1 fruit fly cellular context compared by ENCODE assay signal in the genomic region with DNA sequence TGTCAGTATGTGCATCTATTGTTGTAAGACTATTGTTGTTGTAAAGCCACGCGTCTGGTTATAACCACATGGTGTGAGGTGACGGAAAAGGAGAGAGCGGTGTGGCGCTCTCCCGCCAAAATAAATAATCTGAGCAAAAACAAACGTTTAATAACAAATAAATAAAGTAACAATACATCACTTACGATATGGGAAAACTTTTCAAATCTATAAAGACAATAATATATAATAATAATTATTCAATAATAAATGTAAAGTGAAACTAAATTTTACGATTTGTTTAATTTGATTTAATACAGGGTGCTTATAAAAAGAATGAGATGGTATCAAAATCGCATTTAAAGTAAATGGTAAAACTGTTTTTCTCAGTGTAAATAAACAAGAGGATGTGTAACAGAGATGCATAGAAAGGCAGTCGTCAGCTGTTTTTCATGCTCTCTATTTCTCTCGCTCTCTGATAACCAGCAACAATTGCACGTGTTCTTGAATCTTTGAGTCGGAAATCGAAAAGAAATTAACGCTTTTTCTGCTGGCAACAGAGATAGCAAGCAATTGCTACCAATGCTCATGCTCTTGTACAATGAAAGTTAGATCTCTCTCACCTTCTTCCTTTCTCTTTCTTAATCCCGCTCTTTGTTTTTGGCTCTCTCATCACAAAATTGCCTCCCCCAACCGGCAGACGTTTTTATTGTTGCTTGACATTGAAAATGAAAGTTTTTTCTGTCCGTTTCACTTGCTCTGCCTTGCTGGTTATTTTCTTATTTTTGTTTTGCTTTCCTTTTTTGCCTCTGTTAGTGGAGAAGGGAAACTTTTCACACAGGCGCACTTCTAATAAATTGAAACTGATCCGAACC.
TF ChIP-seq lines count a peak whose summit lies in the region.

No protein-coding gene starts in this region.

TF ChIP-seq in whole organism, embryonic, 481 proteins besides CTCF, POLR2A, EP300 and RAD21 (continued from another document and continues in another):
- TF ChIP-seq Hr51 (GFP tag; optimal IDR thresholded peaks at IDR 0.05; lab: Kevin White, UChicago) (peak in 1 of 2 experiments; percentile 90), ATbp (GFP tag; optimal IDR thresholded peaks at IDR 0.05; lab: Kevin White, UChicago) (peak; percentile 95), CG9932 (GFP tag; IDR thresholded peaks at IDR 0.05; lab: Robert Waterston, UW) (peak; percentile 52; the same call in 1 of the 2 replicates), CG13296 (GFP tag; optimal IDR thresholded peaks at IDR 0.05; lab: Kevin White, UChicago) (peak; percentile 95), vfl (GFP tag; optimal IDR thresholded peaks at IDR 0.05; lab: Kevin White, UChicago) (no peak), HmgZ (tag; optimal IDR thresholded peaks at IDR 0.05; lab: Kevin White, UChicago) (peak; percentile 22), CG6175 (GFP tag; IDR thresholded peaks at IDR 0.05; lab: Robert Waterston, UW) (0 out of 3 replicates have a peak, but pooled peaks have one; percentile 13), CG16779 (GFP tag; IDR thresholded peaks at IDR 0.05; lab: Robert Waterston, UW) (no peak), HLH3B (GFP tag; IDR thresholded peaks at IDR 0.05; lab: Robert Waterston, UW) (peak; percentile 91), CG11398 (GFP tag; optimal IDR thresholded peaks at IDR 0.05; lab: Kevin White, UChicago) (no peak), Bteb2 (GFP tag; optimal IDR thresholded peaks at IDR 0.05; lab: Kevin White, UChicago) (no peak), CG34224 (GFP tag; IDR thresholded peaks at IDR 0.05; lab: Robert Waterston, UW; ENCODE audit: partially characterized antibody) (no peak), ERR (GFP tag; optimal IDR thresholded peaks at IDR 0.05; lab: Kevin White, UChicago) (no peak), onecut (GFP tag; IDR thresholded peaks at IDR 0.05; lab: Robert Waterston, UW) (peak; percentile 69; the same call in 1 of the 2 replicates), hth (optimal IDR thresholded peaks at IDR 0.05; lab: Kevin White, UChicago) (no peak), CG5245 (GFP tag; optimal IDR thresholded peaks at IDR 0.05; lab: Kevin White, UChicago) (peak; percentile 37), shn (GFP tag; optimal IDR thresholded peaks at IDR 0.05; lab: Kevin White, UChicago) (no peak), grau (tag; optimal IDR thresholded peaks at IDR 0.05; lab: Kevin White, UChicago) (peak; percentile 86), nau (GFP tag; optimal IDR thresholded peaks at IDR 0.05; lab: Kevin White, UChicago) (peak; percentile 80), sr (GFP tag; IDR thresholded peaks at IDR 0.05; lab: Robert Waterston, UW) (peak; percentile 56; the same call in 2 of the 3 replicates), dan (GFP tag; IDR thresholded peaks at IDR 0.05; lab: Robert Waterston, UW) (no peak), HLH4C (GFP tag; IDR thresholded peaks at IDR 0.05; lab: Robert Waterston, UW; ENCODE audit: partially characterized antibody) (no peak), en (GFP tag; optimal IDR thresholded peaks at IDR 0.05; lab: Kevin White, UChicago) (no peak), Aef1 (GFP tag; IDR thresholded peaks at IDR 0.05; lab: Robert Waterston, UW) (no peak; the same call in 1 of the 3 replicates), dati (GFP tag; IDR thresholded peaks at IDR 0.05; lab: Robert Waterston, UW) (no peak), wor (GFP tag; IDR thresholded peaks at IDR 0.05; lab: Robert Waterston, UW) (peak; percentile 50; the same call in 1 of the 2 replicates), CG30403 (GFP tag; optimal IDR thresholded peaks at IDR 0.05; lab: Kevin White, UChicago) (peak; percentile 85), CG18011 (GFP tag; optimal IDR thresholded peaks at IDR 0.05; lab: Kevin White, UChicago) (no peak), CG11695 (GFP tag; IDR thresholded peaks at IDR 0.05; lab: Robert Waterston, UW) (peak; percentile 93), CG9215 (GFP tag; IDR thresholded peaks at IDR 0.05; lab: Robert Waterston, UW) (no peak; the same call in 1 of the 2 replicates), CG8478 (optimal IDR thresholded peaks at IDR 0.05; lab: Kevin White, UChicago) (no peak), zen (tag; optimal IDR thresholded peaks at IDR 0.05; lab: Kevin White, UChicago) (peak; percentile 89), Dip2 (GFP tag; IDR thresholded peaks at IDR 0.05; lab: Robert Waterston, UW) (no peak), CG3065 (GFP tag; optimal IDR thresholded peaks at IDR 0.05; lab: Kevin White, UChicago) (peak; percentile 24), pfk (GFP tag; optimal IDR thresholded peaks at IDR 0.05; lab: Kevin White, UChicago) (peak; percentile 40), CG9876 (GFP tag; optimal IDR thresholded peaks at IDR 0.05; lab: Kevin White, UChicago) (no peak), Ptx1 (GFP tag; IDR thresholded peaks at IDR 0.05; lab: Robert Waterston, UW) (peak; percentile 92), slbo (GFP tag; IDR thresholded peaks at IDR 0.05; lab: Robert Waterston, UW) (peak; percentile 71), CG3995 (GFP tag; optimal IDR thresholded peaks at IDR 0.05; lab: Kevin White, UChicago) (no peak), CG33557 (GFP tag; optimal IDR thresholded peaks at IDR 0.05; lab: Kevin White, UChicago) (peak; percentile 79), Hmr (GFP tag; optimal IDR thresholded peaks at IDR 0.05; lab: Kevin White, UChicago) (peak; percentile 86), CG12659 (GFP tag; optimal IDR thresholded peaks at IDR 0.05; lab: Kevin White, UChicago) (peak; percentile 76), CG6254 (GFP tag; optimal IDR thresholded peaks at IDR 0.05; lab: Kevin White, UChicago) (peak; percentile 88), CG16813 (GFP tag; IDR thresholded peaks at IDR 0.05; lab: Robert Waterston, UW; ENCODE audit: partially characterized antibody) (no peak), CG4854 (GFP tag; optimal IDR thresholded peaks at IDR 0.05; lab: Kevin White, UChicago) (no peak), ind (GFP tag; optimal IDR thresholded peaks at IDR 0.05; lab: Kevin White, UChicago) (peak; percentile 84), nmo (GFP tag; optimal IDR thresholded peaks at IDR 0.05; lab: Kevin White, UChicago) (peak; percentile 85), CG11456 (GFP tag; IDR thresholded peaks at IDR 0.05; lab: Robert Waterston, UW) (peak; percentile 65), Fer1 (GFP tag; optimal IDR thresholded peaks at IDR 0.05; lab: Kevin White, UChicago) (peak; percentile 89), CG2678 (tag; optimal IDR thresholded peaks at IDR 0.05; lab: Kevin White, UChicago) (peak; percentile 97), Bgb (GFP tag; IDR thresholded peaks at IDR 0.05; lab: Robert Waterston, UW; ENCODE audit: partially characterized antibody) (no peak; the same call in 1 of the 2 replicates), PHDP (tag; optimal IDR thresholded peaks at IDR 0.05; lab: Kevin White, UChicago) (peak; percentile 86), CG9609 (GFP tag; optimal IDR thresholded peaks at IDR 0.05; lab: Kevin White, UChicago) (peak; percentile 3), sens-2 (GFP tag; IDR thresholded peaks at IDR 0.05; lab: Robert Waterston, UW) (0 out of 2 replicates have a peak, but pooled peaks have one; percentile 5), CG8944 (GFP tag; optimal IDR thresholded peaks at IDR 0.05; lab: Kevin White, UChicago) (no peak), CG30020 (tag; optimal IDR thresholded peaks at IDR 0.05; lab: Kevin White, UChicago) (peak; percentile 29), CG8765 (GFP tag; IDR thresholded peaks at IDR 0.05; lab: Robert Waterston, UW) (no peak), CG7357 (GFP tag; IDR thresholded peaks at IDR 0.05; lab: Robert Waterston, UW) (peak; percentile 76), ssp (GFP tag; IDR thresholded peaks at IDR 0.05; lab: Robert Waterston, UW) (peak; percentile 60), odd (GFP tag; optimal IDR thresholded peaks at IDR 0.05; lab: Kevin White, UChicago) (peak; percentile 81), CG1529 (GFP tag; optimal IDR thresholded peaks at IDR 0.05; lab: Kevin White, UChicago) (peak; percentile 64), CG10267 (tag; optimal IDR thresholded peaks at IDR 0.05; lab: Kevin White, UChicago) (peak; percentile 94), CG4707 (GFP tag; optimal IDR thresholded peaks at IDR 0.05; lab: Kevin White, UChicago) (peak; percentile 34), chinmo (GFP tag; IDR thresholded peaks at IDR 0.05; lab: Robert Waterston, UW; ENCODE audit: partially characterized antibody) (0 out of 4 replicates have a peak, but pooled peaks have one; percentile 20), CG3281 (GFP tag; optimal IDR thresholded peaks at IDR 0.05; lab: Kevin White, UChicago) (peak; percentile 92), CG32767 (GFP tag; IDR thresholded peaks at IDR 0.05; lab: Robert Waterston, UW) (peak; percentile 87), caup (GFP tag; optimal IDR thresholded peaks at IDR 0.05; lab: Kevin White, UChicago; ENCODE audit: severe bottlenecking) (peak; percentile 84), tio (GFP tag; optimal IDR thresholded peaks at IDR 0.05; lab: Kevin White, UChicago) (peak; percentile 78), CG13123 (GFP tag; optimal IDR thresholded peaks at IDR 0.05; lab: Kevin White, UChicago) (peak; percentile 4), Ada2b (GFP tag; IDR thresholded peaks at IDR 0.05; lab: Robert Waterston, UW) (peak; percentile 82), CG15269 (tag; optimal IDR thresholded peaks at IDR 0.05; lab: Kevin White, UChicago) (peak; percentile 82), cato (GFP tag; optimal IDR thresholded peaks at IDR 0.05; lab: Kevin White, UChicago; ENCODE audit: borderline replicate concordance) (peak; percentile 56), Taf1 (GFP tag; IDR thresholded peaks at IDR 0.05; lab: Robert Waterston, UW) (no peak), Trl (optimal IDR thresholded peaks at IDR 0.05; lab: Kevin White, UChicago) (peak; percentile 86 to 91), Trl (GFP tag; optimal IDR thresholded peaks at IDR 0.05; lab: Kevin White, UChicago) (peak; percentile 69), lilli (GFP tag; optimal IDR thresholded peaks at IDR 0.05; lab: Kevin White, UChicago) (peak; percentile 27), tin (GFP tag; optimal IDR thresholded peaks at IDR 0.05; lab: Kevin White, UChicago) (peak; percentile 68), Asciz (GFP tag; optimal IDR thresholded peaks at IDR 0.05; lab: Kevin White, UChicago) (peak; percentile 84), HLH54F (GFP tag; optimal IDR thresholded peaks at IDR 0.05; lab: Kevin White, UChicago) (peak; percentile 2), row (GFP tag; IDR thresholded peaks at IDR 0.05; lab: Robert Waterston, UW) (peak; percentile 74), CG9817 (tag; optimal IDR thresholded peaks at IDR 0.05; lab: Kevin White, UChicago) (peak; percentile 72), kay (GFP tag; optimal IDR thresholded peaks at IDR 0.05; lab: Kevin White, UChicago) (peak; percentile 37), Sox100B (GFP tag; optimal IDR thresholded peaks at IDR 0.05; lab: Kevin White, UChicago) (peak; percentile 95), CG13894 (tag; optimal IDR thresholded peaks at IDR 0.05; lab: Kevin White, UChicago) (peak; percentile 87), CG10366 (GFP tag; IDR thresholded peaks at IDR 0.05; lab: Robert Waterston, UW) (peak; percentile 64), pan (optimal IDR thresholded peaks at IDR 0.05; lab: Kevin White, UChicago) (no peak), pan (GFP tag; optimal IDR thresholded peaks at IDR 0.05 in 1 of 2, IDR thresholded peaks at IDR 0.05 in 1 of 2) (peak in 1 of 2 experiments; percentile 91), crol (GFP tag; IDR thresholded peaks at IDR 0.05; lab: Robert Waterston, UW) (no peak; the same call in 1 of the 2 replicates), esg (GFP tag; conservative IDR thresholded peaks at IDR 0.05; lab: Robert Waterston, UW) (peak; percentile 53; the same call in 1 of the 2 replicates), Oli (tag; optimal IDR thresholded peaks at IDR 0.05; lab: Kevin White, UChicago) (peak; percentile 80), CG10321 (GFP tag; IDR thresholded peaks at IDR 0.05; lab: Robert Waterston, UW) (peak; percentile 68; the same call in 1 of the 2 replicates), chn (GFP tag; optimal IDR thresholded peaks at IDR 0.05; lab: Kevin White, UChicago) (no peak), tna (GFP tag; IDR thresholded peaks at IDR 0.05; lab: Robert Waterston, UW; ENCODE audit: partially characterized antibody) (no peak), CG7963 (GFP tag; IDR thresholded peaks at IDR 0.05; lab: Robert Waterston, UW; ENCODE audit: partially characterized antibody) (no peak), NK7.1 (GFP tag; optimal IDR thresholded peaks at IDR 0.05; lab: Kevin White, UChicago) (peak; percentile 58), bowl (GFP tag; IDR thresholded peaks at IDR 0.05; lab: Robert Waterston, UW) (no peak), CG11247 (GFP tag; IDR thresholded peaks at IDR 0.05; lab: Robert Waterston, UW) (peak; percentile 75), Nf-YC (tag; optimal IDR thresholded peaks at IDR 0.05; lab: Kevin White, UChicago) (peak; percentile 80), CG2712 (tag; optimal IDR thresholded peaks at IDR 0.05; lab: Kevin White, UChicago) (peak; percentile 97), CG1832 (GFP tag; optimal IDR thresholded peaks at IDR 0.05; lab: Kevin White, UChicago) (no peak), MESR4 (GFP tag; optimal IDR thresholded peaks at IDR 0.05; lab: Kevin White, UChicago) (no peak), stwl (tag; optimal IDR thresholded peaks at IDR 0.05; lab: Kevin White, UChicago) (peak; percentile 17), BtbVII (GFP tag; optimal IDR thresholded peaks at IDR 0.05; lab: Kevin White, UChicago) (peak; percentile 86), Atf3 (GFP tag; optimal IDR thresholded peaks at IDR 0.05; lab: Kevin White, UChicago) (no peak), Bdp1 (GFP tag; optimal IDR thresholded peaks at IDR 0.05; lab: Kevin White, UChicago) (no peak), slou (GFP tag; optimal IDR thresholded peaks at IDR 0.05; lab: Kevin White, UChicago) (no peak), CG12155 (GFP tag; optimal IDR thresholded peaks at IDR 0.05; lab: Kevin White, UChicago) (peak; percentile 38), mam (GFP tag; optimal IDR thresholded peaks at IDR 0.05; lab: Kevin White, UChicago) (no peak), lab (GFP tag; optimal IDR thresholded peaks at IDR 0.05; lab: Kevin White, UChicago) (peak; percentile 90), CG12236 (GFP tag; optimal IDR thresholded peaks at IDR 0.05; lab: Kevin White, UChicago) (no peak), zf30C (GFP tag; optimal IDR thresholded peaks at IDR 0.05; lab: Kevin White, UChicago) (peak; percentile 91), seq (GFP tag; IDR thresholded peaks at IDR 0.05; lab: Robert Waterston, UW) (peak; percentile 34; the same call in 1 of the 2 replicates), Hr3 (GFP tag; optimal IDR thresholded peaks at IDR 0.05; lab: Kevin White, UChicago) (peak; percentile 64), Hmx (GFP tag; optimal IDR thresholded peaks at IDR 0.05; lab: Kevin White, UChicago) (no peak), amos (GFP tag; IDR thresholded peaks at IDR 0.05; lab: Robert Waterston, UW; ENCODE audit: partially characterized antibody) (no peak), CG12219 (GFP tag; optimal IDR thresholded peaks at IDR 0.05; lab: Kevin White, UChicago) (peak; percentile 54), NC2α (GFP tag; optimal IDR thresholded peaks at IDR 0.05; lab: Kevin White, UChicago) (no peak), CG10979 (tag; optimal IDR thresholded peaks at IDR 0.05; lab: Kevin White, UChicago) (peak; percentile 97)
